Worm (Caenorhabditis elegans) whole organism, L4 larva: ENCODE measurements around the gene srsx-25.

ENCODE experiments used
- ZK546.5 ChIP-seq, 2 experiments: sonication (generic microtip); optimal IDR thresholded peaks; 2 replicates each; lab custom pipeline; 2017; ENCODE audit warnings: missing biosample characterization in 2 of 2, missing genetic modification characterization in 2 of 2
- daf-12 ChIP-seq: fragments of 150-350 bp; optimal IDR thresholded peaks from 2 replicates; lab custom pipeline; 2014; ENCODE audit warnings: missing biosample characterization, missing genetic modification reagents, missing genetic modification characterization
- fos-1 ChIP-seq: fragments of 150-350 bp; optimal IDR thresholded peaks from 2 replicates; lab custom pipeline; 2014; ENCODE audit warnings: missing biosample characterization, missing genetic modification characterization
- mdl-1 ChIP-seq, 2 experiments: fragments of 150-350 bp in 1 of 2; sonication (generic microtip) in 1 of 2; optimal IDR thresholded peaks; 2 replicates each; lab custom pipeline; 2014 to 2017; ENCODE audit warnings: missing biosample characterization in 2 of 2, missing genetic modification characterization in 2 of 2
- mep-1 ChIP-seq: fragments of 150-350 bp; sonication (generic microtip); optimal IDR thresholded peaks from 3 replicates; lab custom pipeline; 2014; ENCODE audit warnings: missing biosample characterization, missing genetic modification characterization
- mes-2 ChIP-seq: sonication (generic microtip); optimal IDR thresholded peaks from 2 replicates; lab custom pipeline; 2016; ENCODE audit warnings: missing genotype, mild to moderate bottlenecking, missing genetic modification characterization, missing compliant biosample characterization; ENCODE audit not compliant: poor library complexity, severe bottlenecking
- mxl-3 ChIP-seq: fragments of 200-800 bp; sonication (Bioruptor generic); optimal IDR thresholded peaks from 2 replicates; lab custom pipeline; 2018; ENCODE audit warnings: mild to moderate bottlenecking, missing genetic modification characterization, missing compliant biosample characterization
- nhr-11 ChIP-seq: fragments of 150-350 bp; optimal IDR thresholded peaks from 2 replicates; lab custom pipeline; 2014; ENCODE audit warnings: missing biosample characterization, missing genetic modification characterization
- nhr-237 ChIP-seq: sonication (generic microtip); optimal IDR thresholded peaks from 2 replicates; lab custom pipeline; 2017; ENCODE audit warnings: missing biosample characterization, missing genetic modification characterization
- nhr-77 ChIP-seq: fragments of 150-350 bp; optimal IDR thresholded peaks from 2 replicates; lab custom pipeline; 2014; ENCODE audit warnings: missing biosample characterization, missing genetic modification characterization
- skn-1 ChIP-seq: fragments of 150-350 bp; optimal IDR thresholded peaks from 2 replicates; lab custom pipeline; 2014; ENCODE audit warnings: missing biosample characterization, missing genetic modification characterization
- unc-62 ChIP-seq, 3 experiments: fragments of 150-350 bp in 1 of 3; sonication (generic microtip); optimal IDR thresholded peaks in 2 of 3; peaks in 1 of 3; 1 replicate in 1 of 3; 2 replicates in 2 of 3; lab custom pipeline; 2014 to 2017; ENCODE audit warnings: missing biosample characterization in 3 of 3, missing genetic modification characterization in 3 of 3, missing genetic modification reagents in 3 of 3, missing genotype in 1 of 3

- TF ChIP-seq fos-1 (tag; lab: Kevin White, UChicago): no peak
- TF ChIP-seq nhr-11 (tag; lab: Kevin White, UChicago): no peak
- no peak for TF ChIP-seq skn-1
- TF ChIP-seq mdl-1 (tag; optimal IDR thresholded peaks at IDR 0.05; lab: Kevin White, UChicago): no peak
- no peak for TF ChIP-seq mes-2 (tag; lab: Kevin White, UChicago)
- no peak for TF ChIP-seq daf-12 (tag; lab: Kevin White, UChicago)
- no peak for TF ChIP-seq nhr-77 (tag; lab: Kevin White, UChicago)
- no peak for TF ChIP-seq ZK546.5 (tag; optimal IDR thresholded peaks at IDR 0.05; lab: Kevin White, UChicago)
- no peak for TF ChIP-seq mep-1 (tag; lab: Kevin White, UChicago)
- no peak for TF ChIP-seq unc-62 (GFP tag; optimal IDR thresholded peaks at IDR 0.05 in 1 of 2; lab: Kevin White, UChicago)
- TF ChIP-seq unc-62 (tag; optimal IDR thresholded peaks at IDR 0.05; lab: Kevin White, UChicago): no peak
- TF ChIP-seq nhr-237 (tag; lab: Kevin White, UChicago): no peak
- no peak for TF ChIP-seq mxl-3 (GFP tag; lab: Kevin White, UChicago)
Observed at ce11 chrIV:13328059-13328458, 36.9 kb upstream of the srsx-25 start, which contains the start of gene far-6.
